Worm (Caenorhabditis elegans) whole organism, young adult: Measurements from ENCODE around the gene ZK1307.2.

Source experiments
- nhr-90 ChIP-seq: sonication (generic microtip); optimal IDR thresholded peaks from 2 replicates; lab custom pipeline; 2016; ENCODE audit warnings: missing genotype, mild to moderate bottlenecking, missing genetic modification characterization, missing compliant biosample characterization
- sea-2 ChIP-seq: fragments of 200-800 bp; sonication (Bioruptor generic); IDR thresholded peaks from 2 replicates; pipeline ENCODE4 v1.3.6; 2022; ENCODE audit warnings: missing genetic modification characterization, missing compliant biosample characterization
- snpc-4 ChIP-seq, 5 experiments: fragments of 150-350 bp in 1 of 5; sonication (generic microtip) in 4 of 5; optimal IDR thresholded peaks; 2 replicates each; lab custom pipeline; 2014 to 2018; ENCODE audit warnings: missing genetic modification characterization in 5 of 5, missing biosample characterization in 3 of 5, antibody characterized with exemption in 2 of 5, mild to moderate bottlenecking in 2 of 5, missing compliant biosample characterization in 2 of 5, missing genotype in 2 of 5, moderate library complexity in 2 of 5, missing genetic modification reagents in 1 of 5

DNA sequence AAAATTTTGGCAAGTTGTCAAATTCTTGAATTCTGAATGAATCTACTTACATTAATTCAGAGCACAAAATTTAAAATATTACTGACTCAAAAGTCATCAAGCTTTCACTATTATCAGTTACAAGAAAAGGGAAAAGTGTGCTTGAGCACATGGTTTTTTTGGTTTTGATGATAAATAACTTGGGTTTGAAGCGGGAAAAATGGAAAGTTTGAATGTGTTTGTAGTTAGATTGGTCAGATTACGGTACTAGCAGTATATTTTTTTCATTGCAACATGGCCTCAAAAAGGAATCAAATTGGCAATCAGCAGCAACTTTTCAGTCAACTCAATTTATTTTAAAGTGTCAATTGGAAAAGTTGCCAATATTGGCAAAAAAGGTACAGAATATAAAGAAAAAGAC is 49.1 kb downstream of the ZK1307.2 start:
- no peak for TF ChIP-seq snpc-4 (GFP tag; optimal IDR thresholded peaks at IDR 0.05; lab: Kevin White, UChicago)
- TF ChIP-seq snpc-4 (tag; optimal IDR thresholded peaks at IDR 0.05; lab: Kevin White, UChicago): no peak
- TF ChIP-seq sea-2: no peak
- no peak for TF ChIP-seq nhr-90
